Worm (Caenorhabditis elegans): ENCODE measurements around the gene srj-14.

Gene srj-14

ce11 chrV:7389771-7390170 lies 20.3 kb downstream of the srj-14 start, which contains the start of gene C02H6.1:
Gene C02H6.1 (minus strand): TSS chrV:7389871.
- TF ChIP-seq dao-5 (tag; optimal IDR thresholded peaks at IDR 0.05) (no peak), W03F9.2 (tag; optimal IDR thresholded peaks at IDR 0.05) (no peak), him-1 (tag; optimal IDR thresholded peaks at IDR 0.05) (no peak)

- TF ChIP-seq him-1 (tag; optimal IDR thresholded peaks at IDR 0.05) (no peak), W03F9.2 (tag; optimal IDR thresholded peaks at IDR 0.05) (no peak), dao-5 (tag; optimal IDR thresholded peaks at IDR 0.05) (no peak)
Measured at ce11 chrV:7391933-7392332, 22.4 kb downstream of the srj-14 start, which contains the start of gene fbxa-105. Gene fbxa-105 (minus strand): TSS chrV:7392029.

ce11 chrV:7395359-7395758 lies 25.9 kb downstream of the srj-14 start, which contains the start of gene srx-9:
Gene srx-9 (minus strand): TSS chrV:7395459.
- TF ChIP-seq him-1 (tag; optimal IDR thresholded peaks at IDR 0.05) (no peak), W03F9.2 (tag; optimal IDR thresholded peaks at IDR 0.05) (no peak), dao-5 (tag; optimal IDR thresholded peaks at IDR 0.05) (no peak)

ce11 chrV:7399202-7399601 lies 29.7 kb downstream of the srj-14 start, which contains the start of gene gst-41:
Gene gst-41 (minus strand): TSS chrV:7399302.
- TF ChIP-seq him-1 (tag; optimal IDR thresholded peaks at IDR 0.05), result no peak
- TF ChIP-seq W03F9.2 (tag; optimal IDR thresholded peaks at IDR 0.05), result no peak
- no peak for TF ChIP-seq dao-5 (tag; optimal IDR thresholded peaks at IDR 0.05)

- TF ChIP-seq W03F9.2 (tag; optimal IDR thresholded peaks at IDR 0.05), result no peak
- no peak for TF ChIP-seq dao-5 (tag; optimal IDR thresholded peaks at IDR 0.05)
- no peak for TF ChIP-seq him-1 (tag; optimal IDR thresholded peaks at IDR 0.05)
Measured at ce11 chrV:7400095-7400494, 30.6 kb downstream of the srj-14 start, which contains the start of gene cnc-9. Gene cnc-9 (minus strand): TSS chrV:7400195.

- no peak for TF ChIP-seq W03F9.2 (tag; optimal IDR thresholded peaks at IDR 0.05)
- TF ChIP-seq dao-5 (tag; optimal IDR thresholded peaks at IDR 0.05), result no peak
- TF ChIP-seq him-1 (tag; optimal IDR thresholded peaks at IDR 0.05), result no peak
Measured at ce11 chrV:7400588-7400987, 31.1 kb downstream of the srj-14 start, which contains the start of gene srx-60. Gene srx-60 (plus strand): TSS chrV:7400888.

ce11 chrV:7402355-7402754 lies 32.8 kb downstream of the srj-14 start, which contains the start of gene srj-13:
Gene srj-13 (plus strand): TSS chrV:7402655.
- TF ChIP-seq W03F9.2 (tag; optimal IDR thresholded peaks at IDR 0.05), result no peak

ce11 chrV:7403501-7403900 lies 34.0 kb downstream of the srj-14 start:
- TF ChIP-seq him-1 (tag; optimal IDR thresholded peaks at IDR 0.05), result no peak
- TF ChIP-seq dao-5 (tag; optimal IDR thresholded peaks at IDR 0.05), result no peak
- no peak for TF ChIP-seq W03F9.2 (tag; optimal IDR thresholded peaks at IDR 0.05)

- no peak for TF ChIP-seq W03F9.2 (tag; optimal IDR thresholded peaks at IDR 0.05)
- TF ChIP-seq him-1 (tag; optimal IDR thresholded peaks at IDR 0.05), result no peak
- no peak for TF ChIP-seq dao-5 (tag; optimal IDR thresholded peaks at IDR 0.05)
Measured at ce11 chrV:7408520-7408919, 39.0 kb downstream of the srj-14 start, which contains the start of gene srt-6. Gene srt-6 (minus strand): TSS chrV:7408814.

ce11 chrV:7409599-7409998 lies 40.1 kb downstream of the srj-14 start, which contains the start of gene R13D7.2:
Gene R13D7.2 (plus strand): TSS chrV:7409899.
- TF ChIP-seq dao-5 (tag; optimal IDR thresholded peaks at IDR 0.05), result no peak
- no peak for TF ChIP-seq him-1 (tag; optimal IDR thresholded peaks at IDR 0.05)
- no peak for TF ChIP-seq W03F9.2 (tag; optimal IDR thresholded peaks at IDR 0.05)

- TF ChIP-seq W03F9.2 (tag; optimal IDR thresholded peaks at IDR 0.05), result no peak
- no peak for TF ChIP-seq dao-5 (tag; optimal IDR thresholded peaks at IDR 0.05)
- no peak for TF ChIP-seq him-1 (tag; optimal IDR thresholded peaks at IDR 0.05)
Measured at ce11 chrV:7411695-7412094, 42.2 kb downstream of the srj-14 start, which contains the start of gene str-41. Gene str-41 (plus strand): TSS chrV:7411995.

- TF ChIP-seq W03F9.2 (tag; optimal IDR thresholded peaks at IDR 0.05), result no peak
- no peak for TF ChIP-seq him-1 (tag; optimal IDR thresholded peaks at IDR 0.05)
- TF ChIP-seq dao-5 (tag; optimal IDR thresholded peaks at IDR 0.05), result no peak
Measured at ce11 chrV:7413107-7413774, 43.7 kb downstream of the srj-14 start, which contains the start of gene F18E3.11. Gene F18E3.11 (plus strand): TSS chrV:7413482.

ce11 chrV:7414909-7415308 lies 45.4 kb downstream of the srj-14 start, which contains the start of gene F18E3.12:
Gene F18E3.12 (plus strand): TSS chrV:7414985.
- TF ChIP-seq W03F9.2 (tag; optimal IDR thresholded peaks at IDR 0.05) (no peak), dao-5 (tag; optimal IDR thresholded peaks at IDR 0.05) (no peak), him-1 (tag; optimal IDR thresholded peaks at IDR 0.05) (no peak)

ce11 chrV:7415780-7416428 lies 46.4 kb downstream of the srj-14 start, which contains the start of gene F18E3.13:
Gene F18E3.13 (plus strand): TSS chrV:7416164.
- TF ChIP-seq dao-5 (tag; optimal IDR thresholded peaks at IDR 0.05) (no peak), W03F9.2 (tag; optimal IDR thresholded peaks at IDR 0.05) (no peak), him-1 (tag; optimal IDR thresholded peaks at IDR 0.05) (no peak)
